Worm (Caenorhabditis elegans) whole organism, young adult: Measurements from ENCODE around the gene T23G7.3.

Experiments used
- T26A5.8 ChIP-seq: sonication (generic microtip); optimal IDR thresholded peaks from 2 replicates; lab custom pipeline; 2016; ENCODE audit warnings: missing genetic modification characterization, missing compliant biosample characterization
- ets-4 ChIP-seq: fragments of 200-800 bp; sonication (Bioruptor generic); optimal IDR thresholded peaks from 2 replicates; lab custom pipeline; 2018; ENCODE audit warnings: mild to moderate bottlenecking, missing genetic modification characterization, missing compliant biosample characterization
- gei-17 ChIP-seq: fragments of 200-800 bp; sonication (Bioruptor generic); optimal IDR thresholded peaks from 2 replicates; lab custom pipeline; 2018; ENCODE audit warnings: mild to moderate bottlenecking, missing genetic modification characterization, missing compliant biosample characterization
- madf-3 ChIP-seq: fragments of 200-800 bp; sonication (Bioruptor generic); IDR thresholded peaks from 2 replicates; pipeline ENCODE4 v1.3.6; 2022; ENCODE audit warnings: missing genetic modification reagents, missing genetic modification characterization, missing compliant biosample characterization
- sdz-38 ChIP-seq: sonication (generic microtip); optimal IDR thresholded peaks from 2 replicates; lab custom pipeline; 2016; ENCODE audit warnings: missing genotype, missing genetic modification characterization, missing compliant biosample characterization

DNA sequence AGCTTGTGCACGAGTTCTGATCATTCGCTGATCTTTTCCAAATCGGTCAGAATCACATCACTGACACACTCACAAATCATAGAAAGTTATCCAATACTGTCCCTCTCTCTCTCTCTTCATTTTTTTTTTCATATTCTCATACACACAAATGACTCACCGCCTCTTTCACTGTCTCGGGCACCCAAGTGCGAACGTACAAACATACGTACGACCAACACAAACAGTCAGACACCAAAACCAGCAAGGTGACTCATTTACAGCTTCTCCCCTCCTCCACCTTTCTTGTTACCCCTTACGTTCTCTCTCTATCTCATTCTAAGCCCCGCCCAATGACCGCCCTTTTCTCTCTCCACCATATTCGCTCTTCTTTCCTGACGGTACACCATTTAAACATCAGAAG is 40.7 kb downstream of the T23G7.3 start:
- TF ChIP-seq T26A5.8 (tag; lab: Kevin White, UChicago) (no peak), ets-4 (no peak), sdz-38 (no peak), madf-3 (GFP tag; lab: Robert Waterston, UW) (no peak), gei-17 (no peak)
